Worm (Caenorhabditis elegans) whole organism, L3 larva: ENCODE measurements around the gene F55F10.3.

ENCODE experiments used
- ama-1 ChIP-seq: fragments of 150-350 bp; optimal IDR thresholded peaks from 2 replicates; lab custom pipeline; 2018
- fkh-10 ChIP-seq: sonication (generic microtip); optimal IDR thresholded peaks from 2 replicates; lab custom pipeline; 2017; ENCODE audit warnings: missing biosample characterization, missing genetic modification reagents, missing genetic modification characterization
- nhr-23 ChIP-seq: fragments of 150-350 bp; optimal IDR thresholded peaks from 2 replicates; lab custom pipeline; 2014; ENCODE audit warnings: missing biosample characterization, missing genetic modification reagents, missing genetic modification characterization
- snpc-4 ChIP-seq: fragments of 150-350 bp; optimal IDR thresholded peaks from 2 replicates; lab custom pipeline; 2014; ENCODE audit warnings: missing biosample characterization, missing genetic modification characterization
- zag-1 ChIP-seq: fragments of 150-350 bp; optimal IDR thresholded peaks from 2 replicates; lab custom pipeline; 2014; ENCODE audit warnings: missing biosample characterization, missing genetic modification characterization

ce11 chrIV:4386351-4386750 is 26.6 kb downstream of the F55F10.3 start, which contains the start of gene tald-1:
- TF ChIP-seq fkh-10 (GFP tag; lab: Kevin White, UChicago) = no peak
- no peak for TF ChIP-seq ama-1
- no peak for TF ChIP-seq zag-1 (tag; lab: Kevin White, UChicago)
- TF ChIP-seq snpc-4 (tag; lab: Kevin White, UChicago) = no peak
- no peak for TF ChIP-seq nhr-23 (tag; lab: Kevin White, UChicago)
